Worm (Caenorhabditis elegans) whole organism, young adult: Measurements from ENCODE around the gene rpn-6.1.

Experiments
- F39B2.1 ChIP-seq: fragments of 200-800 bp; sonication (Bioruptor generic); IDR thresholded peaks from 2 replicates; pipeline ENCODE4 v1.3.6; 2022; ENCODE audit warnings: missing genetic modification reagents, missing genetic modification characterization, missing compliant biosample characterization
- F55B11.4 ChIP-seq: sonication (generic microtip); optimal IDR thresholded peaks from 2 replicates; lab custom pipeline; 2016; ENCODE audit warnings: missing compliant biosample characterization, missing genetic modification characterization, borderline replicate concordance; ENCODE audit not compliant: insufficient read depth
- ets-4 ChIP-seq: fragments of 200-800 bp; sonication (Bioruptor generic); optimal IDR thresholded peaks from 2 replicates; lab custom pipeline; 2018; ENCODE audit warnings: mild to moderate bottlenecking, missing genetic modification characterization, missing compliant biosample characterization
- hmg-20 ChIP-seq: fragments of 200-800 bp; sonication (Bioruptor generic); IDR thresholded peaks from 2 replicates; pipeline ENCODE4 v1.3.6; 2022; ENCODE audit warnings: missing genetic modification reagents, missing genetic modification characterization, missing compliant biosample characterization
- pha-4 ChIP-seq: fragments of 150-350 bp; sonication (generic microtip); optimal IDR thresholded peaks from 2 replicates; lab custom pipeline; 2014; ENCODE audit warnings: missing biosample characterization, missing genetic modification reagents, missing genetic modification characterization
- sea-2 ChIP-seq: fragments of 200-800 bp; sonication (Bioruptor generic); IDR thresholded peaks from 2 replicates; pipeline ENCODE4 v1.3.6; 2022; ENCODE audit warnings: missing genetic modification characterization, missing compliant biosample characterization

DNA sequence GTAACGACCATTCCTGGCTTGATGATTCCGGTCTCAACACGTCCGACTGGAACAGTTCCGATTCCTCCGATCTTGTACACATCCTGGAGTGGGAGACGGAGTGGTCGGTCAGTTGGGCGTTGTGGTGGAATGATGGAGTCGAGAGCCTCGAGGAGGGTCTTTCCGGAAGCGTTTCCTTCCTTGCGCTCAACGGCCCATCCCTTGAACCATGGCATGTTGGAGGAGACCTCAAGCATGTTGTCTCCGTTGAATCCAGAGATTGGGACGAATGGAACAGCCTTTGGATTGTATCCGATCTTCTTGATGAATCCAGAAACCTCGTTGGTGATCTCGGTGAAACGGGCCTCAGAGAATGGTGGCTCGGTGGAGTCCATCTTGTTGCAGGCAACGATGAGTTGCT, 8.9 kb upstream of the rpn-6.1 start:
- TF ChIP-seq sea-2 (GFP tag; lab: Robert Waterston, UW) (no peak), pha-4 (tag; lab: Kevin White, UChicago) (no peak), ets-4 (GFP tag; lab: Kevin White, UChicago) (no peak), F39B2.1 (GFP tag; lab: Robert Waterston, UW) (no peak), hmg-20 (GFP tag; lab: Robert Waterston, UW) (no peak), F55B11.4 (tag; lab: Kevin White, UChicago) (no peak)
